Worm (Caenorhabditis elegans) whole organism, late embryonic: ENCODE measurements around the gene dod-17.

Experiments used
- ceh-9 ChIP-seq: sonication (generic microtip); optimal IDR thresholded peaks from 2 replicates; lab custom pipeline; 2016; ENCODE audit warnings: mild to moderate bottlenecking, missing genetic modification characterization, inconsistent platforms, missing compliant biosample characterization
- fkh-10 ChIP-seq: fragments of 150-350 bp; optimal IDR thresholded peaks from 2 replicates; lab custom pipeline; 2014; ENCODE audit warnings: missing biosample characterization, missing genetic modification reagents, missing genetic modification characterization
- hlh-30 ChIP-seq: sonication (generic microtip); optimal IDR thresholded peaks from 2 replicates; lab custom pipeline; 2017; ENCODE audit warnings: antibody characterized with exemption, missing genetic modification characterization, missing compliant biosample characterization; ENCODE audit not compliant: insufficient read depth
- pag-3 ChIP-seq: sonication (generic microtip); optimal IDR thresholded peaks from 2 replicates; lab custom pipeline; 2016; ENCODE audit warnings: missing compliant biosample characterization, missing genetic modification characterization, borderline replicate concordance
- pqm-1 ChIP-seq: sonication (generic microtip); optimal IDR thresholded peaks from 2 replicates; lab custom pipeline; 2016; ENCODE audit warnings: missing genetic modification characterization, missing compliant biosample characterization
- sox-4 ChIP-seq: sonication (generic microtip); optimal IDR thresholded peaks from 2 replicates; lab custom pipeline; 2017; ENCODE audit warnings: mild to moderate bottlenecking, missing genetic modification characterization, inconsistent platforms, missing compliant biosample characterization
- tbx-2 ChIP-seq: sonication (generic microtip); optimal IDR thresholded peaks from 2 replicates; lab custom pipeline; 2016; ENCODE audit warnings: missing genetic modification characterization, missing compliant biosample characterization

- TF ChIP-seq pqm-1 (no peak), fkh-10 (GFP tag; lab: Kevin White, UChicago) (no peak), sox-4 (no peak), pag-3 (tag; lab: Kevin White, UChicago) (no peak), tbx-2 (tag; lab: Kevin White, UChicago) (no peak), ceh-9 (no peak), hlh-30 (tag; lab: Kevin White, UChicago) (no peak)
Observed at ce11 chrIV:12965074-12965473, 11.0 kb upstream of the dod-17 start, which contains the start of gene dod-22.
